Worm (Caenorhabditis elegans): Measurements from ENCODE around the gene ttr-18.

The ttr-18 gene

DNA sequence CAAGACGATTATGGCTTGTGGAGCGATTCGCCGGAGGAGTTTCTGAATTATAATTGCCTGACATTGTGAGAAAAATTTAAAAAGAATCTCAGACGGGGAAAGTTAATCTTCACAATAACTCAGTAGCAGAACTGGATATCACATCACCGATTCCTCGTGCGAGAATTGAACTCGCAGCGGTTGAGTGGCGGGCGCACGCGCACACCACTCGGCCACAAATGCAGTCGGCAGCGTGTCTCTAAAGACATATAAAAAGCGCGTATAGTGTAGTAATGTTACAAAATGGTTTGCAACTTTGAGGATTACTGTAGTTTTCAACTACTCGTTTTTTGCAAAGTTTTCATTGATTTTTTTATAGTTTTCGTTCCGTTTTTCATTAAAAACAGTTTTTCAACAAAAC lies 1.9 kb downstream of the ttr-18 start (continued):
- TF ChIP-seq egl-18 (GFP tag; IDR thresholded peaks at IDR 0.05) (peak; percentile 85), ztf-28 (GFP tag; IDR thresholded peaks at IDR 0.05) (peak; percentile 75; the same call in 1 of the 2 replicates), K11D2.4 (GFP tag; IDR thresholded peaks at IDR 0.05) (peak; percentile 72), F39B2.1 (GFP tag; IDR thresholded peaks at IDR 0.05) (peak; percentile 85; the same call in 1 of the 2 replicates), F33H1.4 (GFP tag; IDR thresholded peaks at IDR 0.05) (peak; percentile 63), F22D6.2 (tag; optimal IDR thresholded peaks at IDR 0.05) (peak; percentile 63), Y95B8A.8 (GFP tag; IDR thresholded peaks at IDR 0.05) (0 out of 2 replicates have a peak, but pooled peaks have one; percentile 31), pha-4 (tag; optimal IDR thresholded peaks at IDR 0.05) (no peak), chd-7 (tag; optimal IDR thresholded peaks at IDR 0.05) (peak; percentile 93), attf-5 (GFP tag; optimal IDR thresholded peaks at IDR 0.05) (peak; percentile 91), zim-3 (tag; optimal IDR thresholded peaks at IDR 0.05) (peak; percentile 94), hsf-1 (GFP tag; IDR thresholded peaks at IDR 0.05) (peak; percentile 64; the same call in 1 of the 2 replicates), mel-28 (tag; optimal IDR thresholded peaks at IDR 0.05; ENCODE audit: borderline replicate concordance) (peak; percentile 70), nhr-179 (tag; optimal IDR thresholded peaks at IDR 0.05) (peak; percentile 75), Y53F4B.3 (GFP tag; IDR thresholded peaks at IDR 0.05) (peak; percentile 83), fkh-3 (tag; optimal IDR thresholded peaks at IDR 0.05) (peak; percentile 97), athp-1 (tag; optimal IDR thresholded peaks at IDR 0.05) (peak; percentile 91), lin-26 (GFP tag; IDR thresholded peaks at IDR 0.05) (peak; percentile 99), him-1 (tag; optimal IDR thresholded peaks at IDR 0.05) (peak; percentile 98), hlh-26 (GFP tag; conservative IDR thresholded peaks at IDR 0.05) (0 out of 2 replicates have a peak, but pooled peaks have one; percentile 25), ztf-26 (tag; optimal IDR thresholded peaks at IDR 0.05) (peak; percentile 87), nhr-80 (tag; optimal IDR thresholded peaks at IDR 0.05) (peak; percentile 57), ztf-25 (GFP tag; IDR thresholded peaks at IDR 0.05) (peak; percentile 97), nhr-27 (tag; optimal IDR thresholded peaks at IDR 0.05) (peak; percentile 97), lin-54 (GFP tag; optimal IDR thresholded peaks at IDR 0.05) (peak; percentile 81), snpc-4 (GFP tag; optimal IDR thresholded peaks at IDR 0.05) (peak; percentile 83), snpc-4 (tag; optimal IDR thresholded peaks at IDR 0.05) (peak; percentile 62 to 82 (median 77)), T07F8.4 (tag; optimal IDR thresholded peaks at IDR 0.05) (peak; percentile 93), ztf-3 (GFP tag; optimal IDR thresholded peaks at IDR 0.05) (peak; percentile 41), madf-3 (GFP tag; IDR thresholded peaks at IDR 0.05) (0 out of 2 replicates have a peak, but pooled peaks have one; percentile 44), ceh-91 (GFP tag; IDR thresholded peaks at IDR 0.05) (peak; percentile 58; the same call in 1 of the 2 replicates), repo-1 (tag; optimal IDR thresholded peaks at IDR 0.05) (peak; percentile 87), atf-7 (tag; optimal IDR thresholded peaks at IDR 0.05) (peak; percentile 86), ama-1 (optimal IDR thresholded peaks at IDR 0.05) (no peak), ama-1 (GFP tag; optimal IDR thresholded peaks at IDR 0.05) (peak; percentile 92 to 93), B0019.2 (GFP tag; conservative IDR thresholded peaks at IDR 0.05) (peak; percentile 72), madf-8 (GFP tag; conservative IDR thresholded peaks at IDR 0.05) (peak; percentile 49), egl-44 (GFP tag; IDR thresholded peaks at IDR 0.05) (peak; percentile 97), nhr-90 (tag; optimal IDR thresholded peaks at IDR 0.05) (peak; percentile 97), K12H6.12 (tag; optimal IDR thresholded peaks at IDR 0.05) (peak; percentile 77), xnd-1 (tag; optimal IDR thresholded peaks at IDR 0.05) (peak; percentile 15), lsy-27 (tag; optimal IDR thresholded peaks at IDR 0.05; ENCODE audit: borderline replicate concordance, insufficient read depth) (peak; percentile 72), akir-1 (GFP tag; optimal IDR thresholded peaks at IDR 0.05) (peak; percentile 66), B0336.3 (GFP tag; IDR thresholded peaks at IDR 0.05) (peak; percentile 87), nfya-1 (tag; optimal IDR thresholded peaks at IDR 0.05; ENCODE audit: borderline replicate concordance, insufficient read depth) (no peak), Y67H2A.10 (GFP tag; conservative IDR thresholded peaks at IDR 0.05) (0 out of 2 replicates have a peak, but pooled peaks have one; percentile 50), tbp1 (GFP tag; optimal IDR thresholded peaks at IDR 0.05) (peak; percentile 100), ceh-40 (GFP tag; IDR thresholded peaks at IDR 0.05) (peak; percentile 71; the same call in 1 of the 2 replicates), sptf-2 (GFP tag; optimal IDR thresholded peaks at IDR 0.05) (peak; percentile 98)

Measured in whole organism, young adult.